Worm (Caenorhabditis elegans) whole organism, L4/young adult: ENCODE results near the gene ZK354.9.
"Not testable (repeated sequence)": the region's sequence is repeated elsewhere in the genome, so short reads cannot be mapped to it uniquely, and the experiment has no call there.

ENCODE experiments used
- W03F9.2 ChIP-seq: fragments of 150-350 bp; optimal IDR thresholded peaks from 2 replicates; lab custom pipeline; 2014; ENCODE audit warnings: missing biosample characterization, missing genetic modification characterization
- dao-5 ChIP-seq: sonication (generic microtip); optimal IDR thresholded peaks from 2 replicates; lab custom pipeline; 2016; ENCODE audit warnings: missing genotype, missing genetic modification characterization, moderate library complexity, missing compliant biosample characterization

- not testable (repeated sequence) for TF ChIP-seq W03F9.2, dao-5 (tag; lab: Kevin White, UChicago)
These were observed 51.2 kb downstream of the ZK354.9 start, which contains the start of gene F36H12.9 for ce11 chrIV:5256731-5257130.
